Fruit fly (Drosophila melanogaster) whole organism, prepupa: ENCODE results near the gene CG12012.

ENCODE experiments used
- Blimp-1 ChIP-seq: fragments of 200-800 bp; sonication (Bioruptor generic); optimal IDR thresholded peaks from 3 replicates; lab custom pipeline; 2017; ENCODE audit warnings: missing biosample characterization, missing genetic modification characterization, mild to moderate bottlenecking, moderate library complexity, missing genetic modification reagents
- CG10631 ChIP-seq: fragments of 200-800 bp; sonication (Bioruptor generic); optimal IDR thresholded peaks from 2 replicates; lab custom pipeline; 2016; ENCODE audit warnings: missing biosample characterization, missing genetic modification characterization
- CG10669 ChIP-seq: fragments of 200-800 bp; sonication (Bioruptor generic); optimal IDR thresholded peaks from 3 replicates; lab custom pipeline; 2018; ENCODE audit warnings: missing biosample characterization, mild to moderate bottlenecking, missing genetic modification characterization, moderate library complexity
- CG11762 ChIP-seq: fragments of 200-800 bp; sonication (Bioruptor generic); optimal IDR thresholded peaks from 3 replicates; lab custom pipeline; 2016; ENCODE audit warnings: missing biosample characterization, missing genetic modification characterization; ENCODE audit not compliant: insufficient read depth
- CG11902 ChIP-seq: fragments of 200-800 bp; sonication (Bioruptor generic); optimal IDR thresholded peaks from 3 replicates; lab custom pipeline; 2016; ENCODE audit warnings: missing biosample characterization, missing genetic modification characterization
- CG15336 ChIP-seq: fragments of 200-800 bp; sonication (Bioruptor generic); IDR thresholded peaks from 2 replicates; pipeline ENCODE4 v1.3.6; 2022; ENCODE audit warnings: missing biosample characterization, missing genetic modification characterization
- CG1621 ChIP-seq: fragments of 200-800 bp; sonication (Bioruptor generic); optimal IDR thresholded peaks from 3 replicates; lab custom pipeline; 2018; ENCODE audit warnings: missing biosample characterization, mild to moderate bottlenecking, missing genetic modification characterization
- CG3032 ChIP-seq: fragments of 200-800 bp; optimal IDR thresholded peaks from 2 replicates; lab custom pipeline; 2019; ENCODE audit warnings: missing biosample characterization, mild to moderate bottlenecking, missing genetic modification characterization, moderate library complexity
- CG31627 ChIP-seq: fragments of 200-800 bp; sonication (Bioruptor generic); optimal IDR thresholded peaks from 3 replicates; lab custom pipeline; 2016; ENCODE audit warnings: missing biosample characterization, missing genetic modification characterization
- CG32006 ChIP-seq: fragments of 200-800 bp; sonication (Bioruptor generic); optimal IDR thresholded peaks from 3 replicates; lab custom pipeline; 2017; ENCODE audit warnings: missing biosample characterization, mild to moderate bottlenecking, missing genetic modification characterization
- CG34406 ChIP-seq: fragments of 200-800 bp; sonication (Bioruptor generic); optimal IDR thresholded peaks from 3 replicates; lab custom pipeline; 2016; ENCODE audit warnings: missing biosample characterization, missing genetic modification characterization
- CG3919 ChIP-seq: fragments of 200-800 bp; sonication (Bioruptor generic); optimal IDR thresholded peaks from 3 replicates; lab custom pipeline; 2016; ENCODE audit warnings: missing biosample characterization, missing genetic modification characterization
- CG6163 ChIP-seq: fragments of 200-800 bp; sonication (Bioruptor generic); IDR thresholded peaks from 3 replicates; pipeline ENCODE4 v1.3.6; 2022; ENCODE audit warnings: missing biosample characterization, missing genetic modification characterization
- CG6276 ChIP-seq: fragments of 200-800 bp; sonication (Bioruptor generic); optimal IDR thresholded peaks from 2 replicates; lab custom pipeline; 2017; ENCODE audit warnings: missing biosample characterization, mild to moderate bottlenecking, missing genetic modification characterization
- CG6792 ChIP-seq: fragments of 200-800 bp; sonication (Bioruptor generic); optimal IDR thresholded peaks from 3 replicates; lab custom pipeline; 2016; ENCODE audit warnings: missing biosample characterization, missing genetic modification characterization
- CG6808 ChIP-seq: fragments of 200-800 bp; sonication (Bioruptor generic); optimal IDR thresholded peaks from 3 replicates; lab custom pipeline; 2017; ENCODE audit warnings: missing biosample characterization, missing genetic modification characterization, mild to moderate bottlenecking, moderate library complexity, missing genetic modification reagents
- CG6854 ChIP-seq: fragments of 200-800 bp; sonication (Bioruptor generic); optimal IDR thresholded peaks from 2 replicates; lab custom pipeline; 2017; ENCODE audit warnings: missing biosample characterization, mild to moderate bottlenecking, missing genetic modification characterization
- CG7368 ChIP-seq: fragments of 200-800 bp; sonication (Bioruptor generic); optimal IDR thresholded peaks from 3 replicates; lab custom pipeline; 2016; ENCODE audit warnings: missing biosample characterization, missing genetic modification characterization
- CG8119 ChIP-seq: fragments of 200-800 bp; sonication (Bioruptor generic); IDR thresholded peaks from 3 replicates; pipeline ENCODE4 v1.3.6; 2022; ENCODE audit warnings: missing biosample characterization, missing genetic modification characterization
- Eip75B ChIP-seq: fragments of 200-800 bp; sonication (Bioruptor generic); optimal IDR thresholded peaks from 3 replicates; lab custom pipeline; 2016; ENCODE audit warnings: missing biosample characterization, missing genetic modification characterization
- Ets21C ChIP-seq: fragments of 200-800 bp; sonication (Bioruptor generic); optimal IDR thresholded peaks from 3 replicates; lab custom pipeline; 2016; ENCODE audit warnings: missing biosample characterization, missing genetic modification characterization
- Gug ChIP-seq: fragments of 200-800 bp; sonication (Bioruptor generic); IDR thresholded peaks from 2 replicates; pipeline ENCODE4 v1.3.6; 2022; ENCODE audit warnings: missing biosample characterization, missing genetic modification characterization
- Hr38 ChIP-seq: sonication (Bioruptor generic); optimal IDR thresholded peaks from 2 replicates; lab custom pipeline; 2016; ENCODE audit warnings: missing biosample characterization, missing genetic modification characterization
- Hr39 ChIP-seq: fragments of 200-800 bp; sonication (Bioruptor generic); optimal IDR thresholded peaks from 2 replicates; lab custom pipeline; 2016; ENCODE audit warnings: missing biosample characterization, missing genetic modification characterization
- Hr4 ChIP-seq: fragments of 200-800 bp; sonication (Bioruptor generic); optimal IDR thresholded peaks from 3 replicates; lab custom pipeline; 2016; ENCODE audit warnings: missing biosample characterization, missing genetic modification characterization
- Lpt ChIP-seq: fragments of 200-800 bp; sonication (Bioruptor generic); optimal IDR thresholded peaks from 3 replicates; lab custom pipeline; 2016; ENCODE audit warnings: missing biosample characterization, missing genetic modification characterization
- Met ChIP-seq: fragments of 200-800 bp; sonication (Bioruptor generic); optimal IDR thresholded peaks from 3 replicates; lab custom pipeline; 2016; ENCODE audit warnings: missing biosample characterization, missing genetic modification characterization
- OdsH ChIP-seq: fragments of 200-800 bp; sonication (Bioruptor generic); optimal IDR thresholded peaks from 3 replicates; lab custom pipeline; 2016; ENCODE audit warnings: missing biosample characterization, missing genetic modification characterization
- Smox ChIP-seq: fragments of 200-800 bp; sonication (Bioruptor generic); optimal IDR thresholded peaks from 3 replicates; lab custom pipeline; 2016; ENCODE audit warnings: missing biosample characterization, missing genetic modification characterization
- Sox102F ChIP-seq: fragments of 200-800 bp; sonication (Bioruptor generic); optimal IDR thresholded peaks from 2 replicates; lab custom pipeline; 2016; ENCODE audit warnings: missing biosample characterization, mild to moderate bottlenecking, missing genetic modification characterization
- Sox14 ChIP-seq: fragments of 200-800 bp; sonication (Bioruptor generic); optimal IDR thresholded peaks from 3 replicates; lab custom pipeline; 2016; ENCODE audit warnings: missing biosample characterization, missing genetic modification characterization
- Sox15 ChIP-seq: fragments of 200-800 bp; sonication (Bioruptor generic); optimal IDR thresholded peaks from 3 replicates; lab custom pipeline; 2016; ENCODE audit warnings: missing biosample characterization, missing genetic modification characterization
- achi ChIP-seq: fragments of 200-800 bp; sonication (Bioruptor generic); optimal IDR thresholded peaks from 3 replicates; lab custom pipeline; 2016; ENCODE audit warnings: missing biosample characterization, missing genetic modification characterization
- acj6 ChIP-seq: fragments of 200-800 bp; sonication (Bioruptor generic); optimal IDR thresholded peaks from 3 replicates; lab custom pipeline; 2016; ENCODE audit warnings: missing biosample characterization, missing genetic modification characterization
- cyc ChIP-seq: fragments of 200-800 bp; sonication (Bioruptor generic); optimal IDR thresholded peaks from 3 replicates; lab custom pipeline; 2016; ENCODE audit warnings: missing biosample characterization, missing genetic modification characterization
- dsx ChIP-seq: fragments of 200-800 bp; optimal IDR thresholded peaks from 3 replicates; lab custom pipeline; 2019; ENCODE audit warnings: missing biosample characterization, mild to moderate bottlenecking, missing genetic modification characterization, moderate library complexity; ENCODE audit not compliant: poor library complexity, severe bottlenecking
- eg ChIP-seq: fragments of 200-800 bp; sonication (Bioruptor generic); IDR thresholded peaks from 3 replicates; pipeline ENCODE4 v1.3.6; 2022; ENCODE audit warnings: missing biosample characterization, missing genetic modification characterization
- fd59A ChIP-seq: fragments of 200-800 bp; sonication (Bioruptor generic); optimal IDR thresholded peaks from 2 replicates; lab custom pipeline; 2017; ENCODE audit warnings: missing biosample characterization, mild to moderate bottlenecking, missing genetic modification characterization, missing genetic modification reagents
- fd85E ChIP-seq: fragments of 200-800 bp; sonication (Bioruptor generic); optimal IDR thresholded peaks from 3 replicates; lab custom pipeline; 2016; ENCODE audit warnings: missing biosample characterization, missing genetic modification characterization
- lz ChIP-seq: fragments of 200-800 bp; sonication (Bioruptor generic); optimal IDR thresholded peaks from 3 replicates; lab custom pipeline; 2016; ENCODE audit warnings: missing biosample characterization, missing genetic modification characterization
- net ChIP-seq: fragments of 200-800 bp; sonication (Bioruptor generic); optimal IDR thresholded peaks from 3 replicates; lab custom pipeline; 2016; ENCODE audit warnings: missing biosample characterization, missing genetic modification characterization
- pdm3 ChIP-seq: fragments of 200-800 bp; sonication (Bioruptor generic); optimal IDR thresholded peaks from 3 replicates; lab custom pipeline; 2016; ENCODE audit warnings: missing biosample characterization, missing genetic modification characterization
- salr ChIP-seq, 2 experiments: fragments of 200-800 bp; sonication (Bioruptor generic); optimal IDR thresholded peaks; 3 replicates each; lab custom pipeline; 2016 to 2018; ENCODE audit warnings: missing biosample characterization in 2 of 2, missing genetic modification characterization in 2 of 2, mild to moderate bottlenecking in 1 of 2
- spab ChIP-seq: fragments of 200-800 bp; sonication (Bioruptor generic); optimal IDR thresholded peaks from 2 replicates; lab custom pipeline; 2017; ENCODE audit warnings: missing biosample characterization, mild to moderate bottlenecking, missing genetic modification characterization, missing genetic modification reagents
- topi ChIP-seq: fragments of 200-800 bp; sonication (Bioruptor generic); optimal IDR thresholded peaks from 3 replicates; lab custom pipeline; 2016; ENCODE audit warnings: missing biosample characterization, missing genetic modification characterization
- vri ChIP-seq: fragments of 200-800 bp; sonication (Bioruptor generic); optimal IDR thresholded peaks from 3 replicates; lab custom pipeline; 2016; ENCODE audit warnings: missing biosample characterization, mild to moderate bottlenecking, missing genetic modification characterization

Gene CG12012

DNA sequence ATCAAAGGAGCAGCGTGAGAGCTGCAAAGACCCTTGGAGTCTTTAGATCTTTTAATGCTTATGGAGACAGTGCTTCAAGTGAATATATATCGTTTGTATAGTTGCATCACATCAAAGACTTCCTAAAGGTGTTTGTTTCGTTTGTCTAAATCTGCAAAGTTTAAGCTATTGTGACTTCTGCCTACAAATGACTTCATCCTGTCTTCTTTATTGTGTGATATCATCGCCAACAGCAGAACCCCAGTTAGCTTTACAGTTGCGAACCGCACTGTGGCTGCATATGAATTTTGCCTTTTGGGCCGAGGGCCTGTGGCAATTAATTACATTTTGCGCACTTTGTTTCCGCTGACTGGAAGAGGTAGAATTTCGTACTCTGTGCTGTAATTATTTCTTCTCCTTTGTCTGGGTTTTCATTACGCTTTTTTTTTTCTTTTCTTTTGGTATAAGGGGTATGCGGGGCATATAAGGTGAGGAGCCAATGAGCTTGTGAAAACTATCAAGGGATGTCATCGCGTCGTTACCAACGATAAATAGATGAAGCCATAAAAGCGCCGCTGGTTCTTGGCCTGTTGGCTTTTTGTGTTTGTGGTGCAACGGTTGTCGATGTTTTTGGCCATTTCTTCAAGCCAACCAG is 34.1 kb upstream of the CG12012 start (continued):
- TF ChIP-seq salr (GFP tag; optimal IDR thresholded peaks at IDR 0.05; lab: Kevin White, UChicago) (peak; percentile 30 to 40), CG15336 (GFP tag; lab: Robert Waterston, UW) (peak; percentile 57), CG7368 (GFP tag; lab: Kevin White, UChicago) (peak; percentile 36), CG32006 (peak; percentile 23), Sox102F (GFP tag; lab: Kevin White, UChicago) (peak; percentile 86), OdsH (GFP tag; lab: Kevin White, UChicago) (peak; percentile 57), Eip75B (peak; percentile 79), CG11902 (GFP tag; lab: Kevin White, UChicago) (peak; percentile 35), topi (GFP tag; lab: Kevin White, UChicago) (peak; percentile 75), CG34406 (GFP tag; lab: Kevin White, UChicago) (peak; percentile 61), CG3032 (peak; percentile 58), Blimp-1 (peak; percentile 23), pdm3 (GFP tag; lab: Kevin White, UChicago) (peak; percentile 73), Hr4 (GFP tag; lab: Kevin White, UChicago) (peak; percentile 25), Gug (GFP tag; lab: Robert Waterston, UW) (peak; percentile 28; the same call in 1 of the 2 replicates), Hr38 (GFP tag; lab: Kevin White, UChicago) (no peak), fd85E (peak; percentile 24), Sox14 (GFP tag; lab: Kevin White, UChicago) (peak; percentile 77), dsx (GFP tag; lab: Kevin White, UChicago) (peak; percentile 84), Hr39 (GFP tag; lab: Kevin White, UChicago) (peak; percentile 82), Ets21C (GFP tag; lab: Kevin White, UChicago) (peak; percentile 72), CG6163 (peak; percentile 60; the same call in 2 of the 3 replicates), fd59A (GFP tag; lab: Kevin White, UChicago) (peak; percentile 46)
- TF ChIP-seq, all 60 proteins: peak for 51

DNA sequence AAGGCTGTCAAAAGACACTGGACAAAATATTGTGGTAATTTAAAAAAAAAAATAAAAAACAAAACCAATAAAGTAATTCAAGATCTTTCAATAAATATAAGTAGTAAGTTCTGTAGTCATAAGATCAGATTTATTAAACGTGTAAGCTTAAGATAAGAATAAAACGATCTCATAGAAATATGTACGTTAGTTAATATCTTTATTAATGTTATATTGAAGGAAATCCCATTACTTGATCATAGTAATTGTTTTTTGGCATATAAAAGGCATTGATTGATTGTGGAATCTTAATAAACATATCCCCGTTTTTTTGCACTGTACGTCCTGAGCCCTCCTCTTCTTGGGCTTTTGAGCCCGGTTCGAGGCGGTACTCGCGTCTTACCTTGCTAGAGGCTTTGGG is 33.3 kb upstream of the CG12012 start:
- TF ChIP-seq CG10669 (GFP tag; lab: Kevin White, UChicago) (peak; percentile 8), acj6 (GFP tag; lab: Kevin White, UChicago) (peak; percentile 82), CG6808 (GFP tag; lab: Kevin White, UChicago) (peak; percentile 1), Sox15 (peak; percentile 49), CG6854 (peak; percentile 33), spab (GFP tag; lab: Kevin White, UChicago) (no peak), CG3032 (peak; percentile 6), CG3919 (peak; percentile 70), Hr39 (GFP tag; lab: Kevin White, UChicago) (peak; percentile 75), salr (GFP tag; optimal IDR thresholded peaks at IDR 0.05; lab: Kevin White, UChicago) (peak in 1 of 2 experiments; percentile 58), vri (GFP tag; lab: Kevin White, UChicago) (peak; percentile 55), topi (GFP tag; lab: Kevin White, UChicago) (peak; percentile 86), CG11762 (GFP tag; lab: Kevin White, UChicago) (peak; percentile 54), Met (peak; percentile 90), CG8119 (GFP tag; lab: Robert Waterston, UW) (no peak; the same call in 2 of the 3 replicates), CG15336 (GFP tag; lab: Robert Waterston, UW) (peak; percentile 42), Lpt (GFP tag; lab: Kevin White, UChicago) (no peak), dsx (GFP tag; lab: Kevin White, UChicago) (peak; percentile 17), Blimp-1 (peak; percentile 65), CG6276 (GFP tag; lab: Kevin White, UChicago) (peak; percentile 7), CG6792 (peak; percentile 83), CG7368 (GFP tag; lab: Kevin White, UChicago) (peak; percentile 39), lz (GFP tag; lab: Kevin White, UChicago) (peak; percentile 82), CG10631 (peak; percentile 69), achi (GFP tag; lab: Kevin White, UChicago) (peak; percentile 80), pdm3 (GFP tag; lab: Kevin White, UChicago) (peak; percentile 68), CG1621 (no peak), CG34406 (GFP tag; lab: Kevin White, UChicago) (peak; percentile 85), eg (GFP tag; lab: Robert Waterston, UW) (no peak), Smox (GFP tag; lab: Kevin White, UChicago) (peak; percentile 88), net (GFP tag; lab: Kevin White, UChicago) (peak; percentile 63), Gug (GFP tag; lab: Robert Waterston, UW) (no peak), CG32006 (peak; percentile 55), Hr38 (GFP tag; lab: Kevin White, UChicago) (no peak), cyc (GFP tag; lab: Kevin White, UChicago) (peak; percentile 74), CG31627 (GFP tag; lab: Kevin White, UChicago) (peak; percentile 81), fd85E (no peak)
